Fruit fly (Drosophila melanogaster) whole organism, prepupa: ENCODE measurements around the gene sog.

Experiments
- Blimp-1 ChIP-seq: fragments of 200-800 bp; sonication (Bioruptor generic); optimal IDR thresholded peaks from 3 replicates; lab custom pipeline; 2017; ENCODE audit warnings: missing biosample characterization, missing genetic modification characterization, mild to moderate bottlenecking, moderate library complexity, missing genetic modification reagents
- CG10631 ChIP-seq: fragments of 200-800 bp; sonication (Bioruptor generic); optimal IDR thresholded peaks from 2 replicates; lab custom pipeline; 2016; ENCODE audit warnings: missing biosample characterization, missing genetic modification characterization
- CG15336 ChIP-seq: fragments of 200-800 bp; sonication (Bioruptor generic); IDR thresholded peaks from 2 replicates; pipeline ENCODE4 v1.3.6; 2022; ENCODE audit warnings: missing biosample characterization, missing genetic modification characterization
- CG1621 ChIP-seq: fragments of 200-800 bp; sonication (Bioruptor generic); optimal IDR thresholded peaks from 3 replicates; lab custom pipeline; 2018; ENCODE audit warnings: missing biosample characterization, mild to moderate bottlenecking, missing genetic modification characterization
- CG3032 ChIP-seq: fragments of 200-800 bp; optimal IDR thresholded peaks from 2 replicates; lab custom pipeline; 2019; ENCODE audit warnings: missing biosample characterization, mild to moderate bottlenecking, missing genetic modification characterization, moderate library complexity
- CG32006 ChIP-seq: fragments of 200-800 bp; sonication (Bioruptor generic); optimal IDR thresholded peaks from 3 replicates; lab custom pipeline; 2017; ENCODE audit warnings: missing biosample characterization, mild to moderate bottlenecking, missing genetic modification characterization
- CG34406 ChIP-seq: fragments of 200-800 bp; sonication (Bioruptor generic); optimal IDR thresholded peaks from 3 replicates; lab custom pipeline; 2016; ENCODE audit warnings: missing biosample characterization, missing genetic modification characterization
- CG3919 ChIP-seq: fragments of 200-800 bp; sonication (Bioruptor generic); optimal IDR thresholded peaks from 3 replicates; lab custom pipeline; 2016; ENCODE audit warnings: missing biosample characterization, missing genetic modification characterization
- CG4318 ChIP-seq: fragments of 200-800 bp; sonication (Bioruptor generic); optimal IDR thresholded peaks from 3 replicates; lab custom pipeline; 2017; ENCODE audit warnings: missing biosample characterization, mild to moderate bottlenecking, missing genetic modification characterization
- CG6163 ChIP-seq: fragments of 200-800 bp; sonication (Bioruptor generic); IDR thresholded peaks from 3 replicates; pipeline ENCODE4 v1.3.6; 2022; ENCODE audit warnings: missing biosample characterization, missing genetic modification characterization
- CG6854 ChIP-seq: fragments of 200-800 bp; sonication (Bioruptor generic); optimal IDR thresholded peaks from 2 replicates; lab custom pipeline; 2017; ENCODE audit warnings: missing biosample characterization, mild to moderate bottlenecking, missing genetic modification characterization
- CG8119 ChIP-seq: fragments of 200-800 bp; sonication (Bioruptor generic); IDR thresholded peaks from 3 replicates; pipeline ENCODE4 v1.3.6; 2022; ENCODE audit warnings: missing biosample characterization, missing genetic modification characterization
- CG8319 ChIP-seq: fragments of 200-800 bp; sonication (Bioruptor generic); optimal IDR thresholded peaks from 3 replicates; lab custom pipeline; 2016; ENCODE audit warnings: missing biosample characterization, missing genetic modification characterization
- Eip75B ChIP-seq: fragments of 200-800 bp; sonication (Bioruptor generic); optimal IDR thresholded peaks from 3 replicates; lab custom pipeline; 2016; ENCODE audit warnings: missing biosample characterization, missing genetic modification characterization
- Eip78C ChIP-seq: fragments of 200-800 bp; sonication (Bioruptor generic); peaks from one replicate; lab custom pipeline; 2016; ENCODE audit warnings: missing biosample characterization, missing genetic modification characterization
- Eip93F ChIP-seq: fragments of 200-800 bp; sonication (Bioruptor generic); optimal IDR thresholded peaks from 2 replicates; lab custom pipeline; 2016; ENCODE audit warnings: missing biosample characterization, mild to moderate bottlenecking, missing genetic modification characterization
- Ets21C ChIP-seq: fragments of 200-800 bp; sonication (Bioruptor generic); optimal IDR thresholded peaks from 3 replicates; lab custom pipeline; 2016; ENCODE audit warnings: missing biosample characterization, missing genetic modification characterization
- Ets96B ChIP-seq: fragments of 200-800 bp; optimal IDR thresholded peaks from 2 replicates; lab custom pipeline; 2019; ENCODE audit warnings: missing biosample characterization, mild to moderate bottlenecking, missing genetic modification characterization, moderate library complexity
- Gug ChIP-seq: fragments of 200-800 bp; sonication (Bioruptor generic); IDR thresholded peaks from 2 replicates; pipeline ENCODE4 v1.3.6; 2022; ENCODE audit warnings: missing biosample characterization, missing genetic modification characterization
- Hr39 ChIP-seq: fragments of 200-800 bp; sonication (Bioruptor generic); optimal IDR thresholded peaks from 2 replicates; lab custom pipeline; 2016; ENCODE audit warnings: missing biosample characterization, missing genetic modification characterization
- Hr4 ChIP-seq: fragments of 200-800 bp; sonication (Bioruptor generic); optimal IDR thresholded peaks from 3 replicates; lab custom pipeline; 2016; ENCODE audit warnings: missing biosample characterization, missing genetic modification characterization
- OdsH ChIP-seq: fragments of 200-800 bp; sonication (Bioruptor generic); optimal IDR thresholded peaks from 3 replicates; lab custom pipeline; 2016; ENCODE audit warnings: missing biosample characterization, missing genetic modification characterization
- Sox102F ChIP-seq: fragments of 200-800 bp; sonication (Bioruptor generic); optimal IDR thresholded peaks from 2 replicates; lab custom pipeline; 2016; ENCODE audit warnings: missing biosample characterization, mild to moderate bottlenecking, missing genetic modification characterization
- Sox14 ChIP-seq: fragments of 200-800 bp; sonication (Bioruptor generic); optimal IDR thresholded peaks from 3 replicates; lab custom pipeline; 2016; ENCODE audit warnings: missing biosample characterization, missing genetic modification characterization
- Sox15 ChIP-seq: fragments of 200-800 bp; sonication (Bioruptor generic); optimal IDR thresholded peaks from 3 replicates; lab custom pipeline; 2016; ENCODE audit warnings: missing biosample characterization, missing genetic modification characterization
- achi ChIP-seq: fragments of 200-800 bp; sonication (Bioruptor generic); optimal IDR thresholded peaks from 3 replicates; lab custom pipeline; 2016; ENCODE audit warnings: missing biosample characterization, missing genetic modification characterization
- cyc ChIP-seq: fragments of 200-800 bp; sonication (Bioruptor generic); optimal IDR thresholded peaks from 3 replicates; lab custom pipeline; 2016; ENCODE audit warnings: missing biosample characterization, missing genetic modification characterization
- dsx ChIP-seq: fragments of 200-800 bp; optimal IDR thresholded peaks from 3 replicates; lab custom pipeline; 2019; ENCODE audit warnings: missing biosample characterization, mild to moderate bottlenecking, missing genetic modification characterization, moderate library complexity; ENCODE audit not compliant: poor library complexity, severe bottlenecking
- eg ChIP-seq: fragments of 200-800 bp; sonication (Bioruptor generic); IDR thresholded peaks from 3 replicates; pipeline ENCODE4 v1.3.6; 2022; ENCODE audit warnings: missing biosample characterization, missing genetic modification characterization
- esn ChIP-seq: fragments of 200-800 bp; sonication (Bioruptor generic); optimal IDR thresholded peaks from 2 replicates; lab custom pipeline; 2016; ENCODE audit warnings: missing biosample characterization, mild to moderate bottlenecking, missing genetic modification characterization, moderate library complexity
- fd59A ChIP-seq: fragments of 200-800 bp; sonication (Bioruptor generic); optimal IDR thresholded peaks from 2 replicates; lab custom pipeline; 2017; ENCODE audit warnings: missing biosample characterization, mild to moderate bottlenecking, missing genetic modification characterization, missing genetic modification reagents
- fd85E ChIP-seq: fragments of 200-800 bp; sonication (Bioruptor generic); optimal IDR thresholded peaks from 3 replicates; lab custom pipeline; 2016; ENCODE audit warnings: missing biosample characterization, missing genetic modification characterization
- fkh ChIP-seq: fragments of 200-800 bp; sonication (Bioruptor generic); optimal IDR thresholded peaks from 3 replicates; lab custom pipeline; 2017; ENCODE audit warnings: missing biosample characterization, mild to moderate bottlenecking, missing genetic modification characterization, moderate library complexity
- lz ChIP-seq: fragments of 200-800 bp; sonication (Bioruptor generic); optimal IDR thresholded peaks from 3 replicates; lab custom pipeline; 2016; ENCODE audit warnings: missing biosample characterization, missing genetic modification characterization
- net ChIP-seq: fragments of 200-800 bp; sonication (Bioruptor generic); optimal IDR thresholded peaks from 3 replicates; lab custom pipeline; 2016; ENCODE audit warnings: missing biosample characterization, missing genetic modification characterization
- salr ChIP-seq, 2 experiments: fragments of 200-800 bp; sonication (Bioruptor generic); optimal IDR thresholded peaks; 3 replicates each; lab custom pipeline; 2016 to 2018; ENCODE audit warnings: missing biosample characterization in 2 of 2, missing genetic modification characterization in 2 of 2, mild to moderate bottlenecking in 1 of 2

sog gene

dm6 chrX:15579579-15579978, 53.7 kb downstream of the sog start (continued):
- TF ChIP-seq Eip93F (GFP tag; lab: Kevin White, UChicago) (peak; percentile 89), CG3032 (tag; lab: Kevin White, UChicago) (peak; percentile 88), esn (GFP tag; lab: Kevin White, UChicago) (peak; percentile 97), CG32006 (GFP tag; lab: Kevin White, UChicago) (peak; percentile 89), fd85E (peak; percentile 81), Hr4 (GFP tag; lab: Kevin White, UChicago) (peak; percentile 78), fkh (GFP tag; lab: Kevin White, UChicago) (peak; percentile 88), CG15336 (peak; percentile 91)

dm6 chrX:15578043-15578442, 55.2 kb downstream of the sog start, which contains the start of the genes cerv and CG7872:
Gene cerv (minus strand): TSS chrX:15578171.
Gene CG7872 (plus strand): TSS chrX:15578205.
- no peak for TF ChIP-seq Ets21C
- no peak for TF ChIP-seq CG34406 (GFP tag; lab: Kevin White, UChicago)
- TF ChIP-seq Eip78C (GFP tag; lab: Kevin White, UChicago), result peak; percentile 27
- TF ChIP-seq fd59A (GFP tag; lab: Kevin White, UChicago), result no peak
- TF ChIP-seq achi, result peak; percentile 52
- TF ChIP-seq cyc (GFP tag; lab: Kevin White, UChicago), result no peak
- no peak for TF ChIP-seq Eip75B (GFP tag; lab: Kevin White, UChicago)
- TF ChIP-seq salr (GFP tag; optimal IDR thresholded peaks at IDR 0.05; lab: Kevin White, UChicago), result no peak
- TF ChIP-seq fkh (GFP tag; lab: Kevin White, UChicago), result peak; percentile 27
- no peak for TF ChIP-seq Hr39 (GFP tag; lab: Kevin White, UChicago)
- TF ChIP-seq dsx (GFP tag; lab: Kevin White, UChicago), result no peak
- peak; percentile 20 for TF ChIP-seq CG1621 (tag; lab: Kevin White, UChicago)
- TF ChIP-seq CG8119 (GFP tag; lab: Robert Waterston, UW), result no peak
- peak; percentile 2 for TF ChIP-seq CG3919
- no peak for TF ChIP-seq Gug (GFP tag; lab: Robert Waterston, UW)

- no peak for TF ChIP-seq eg (GFP tag; lab: Robert Waterston, UW)
- TF ChIP-seq CG6854 (GFP tag; lab: Kevin White, UChicago), result no peak
- TF ChIP-seq Ets96B (tag; lab: Kevin White, UChicago), result no peak
- TF ChIP-seq Sox14, result no peak
- TF ChIP-seq CG1621 (tag; lab: Kevin White, UChicago), result no peak
- no peak for TF ChIP-seq lz (GFP tag; lab: Kevin White, UChicago)
- TF ChIP-seq CG8319 (GFP tag; lab: Kevin White, UChicago), result no peak
- TF ChIP-seq CG4318 (GFP tag; lab: Kevin White, UChicago), result no peak
- TF ChIP-seq Sox102F (GFP tag; lab: Kevin White, UChicago), result no peak
- TF ChIP-seq Hr39 (GFP tag; lab: Kevin White, UChicago), result no peak
- TF ChIP-seq Blimp-1 (GFP tag; lab: Kevin White, UChicago), result no peak
- TF ChIP-seq Sox15 (GFP tag; lab: Kevin White, UChicago), result no peak
- no peak for TF ChIP-seq CG15336
- no peak for TF ChIP-seq CG6163 (GFP tag; lab: Robert Waterston, UW)
- TF ChIP-seq Hr4 (GFP tag; lab: Kevin White, UChicago), result no peak
- TF ChIP-seq net (GFP tag; lab: Kevin White, UChicago), result no peak
- TF ChIP-seq OdsH (GFP tag; lab: Kevin White, UChicago), result no peak
- TF ChIP-seq dsx (GFP tag; lab: Kevin White, UChicago), result no peak
Measured at dm6 chrX:15575557-15575956, 57.7 kb downstream of the sog start, which contains the start of gene CG42299. Gene CG42299 (minus strand): TSS chrX:15575683.

- TF ChIP-seq CG10631 (GFP tag; lab: Kevin White, UChicago) (no peak), fkh (GFP tag; lab: Kevin White, UChicago) (peak; percentile 78), Eip78C (GFP tag; lab: Kevin White, UChicago) (peak; percentile 55), esn (GFP tag; lab: Kevin White, UChicago) (peak; percentile 4), CG6854 (GFP tag; lab: Kevin White, UChicago) (no peak), Ets21C (no peak)
- TF ChIP-seq, all 60 proteins: peak for 3
Measured at dm6 chrX:15574384-15574783, 58.9 kb downstream of the sog start, which contains the start of gene CG9213. Gene CG9213 (minus strand): TSS chrX:15574535.
